Fruit fly (Drosophila melanogaster) whole organism, prepupa: ENCODE data around the gene Nepl6.
A peak's percentile ranks its signal among the peaks of the same experiment; 100 is the strongest.

ENCODE experiments used
- CG11294 ChIP-seq: fragments of 200-800 bp; sonication (Bioruptor generic); IDR thresholded peaks from 2 replicates; pipeline ENCODE4 v1.3.6; 2022; ENCODE audit warnings: missing biosample characterization, missing genetic modification characterization
- CG11762 ChIP-seq: fragments of 200-800 bp; sonication (Bioruptor generic); optimal IDR thresholded peaks from 3 replicates; lab custom pipeline; 2016; ENCODE audit warnings: missing biosample characterization, missing genetic modification characterization; ENCODE audit not compliant: insufficient read depth
- CG11902 ChIP-seq: fragments of 200-800 bp; sonication (Bioruptor generic); optimal IDR thresholded peaks from 3 replicates; lab custom pipeline; 2016; ENCODE audit warnings: missing biosample characterization, missing genetic modification characterization
- CG15336 ChIP-seq: fragments of 200-800 bp; sonication (Bioruptor generic); IDR thresholded peaks from 2 replicates; pipeline ENCODE4 v1.3.6; 2022; ENCODE audit warnings: missing biosample characterization, missing genetic modification characterization
- CG16779 ChIP-seq: fragments of 200-800 bp; sonication (Bioruptor generic); optimal IDR thresholded peaks from 3 replicates; lab custom pipeline; 2017; ENCODE audit warnings: missing biosample characterization, mild to moderate bottlenecking, missing genetic modification characterization
- CG31627 ChIP-seq: fragments of 200-800 bp; sonication (Bioruptor generic); optimal IDR thresholded peaks from 3 replicates; lab custom pipeline; 2016; ENCODE audit warnings: missing biosample characterization, missing genetic modification characterization
- CG32006 ChIP-seq: fragments of 200-800 bp; sonication (Bioruptor generic); optimal IDR thresholded peaks from 3 replicates; lab custom pipeline; 2017; ENCODE audit warnings: missing biosample characterization, mild to moderate bottlenecking, missing genetic modification characterization
- CG3919 ChIP-seq: fragments of 200-800 bp; sonication (Bioruptor generic); optimal IDR thresholded peaks from 3 replicates; lab custom pipeline; 2016; ENCODE audit warnings: missing biosample characterization, missing genetic modification characterization
- CG6163 ChIP-seq: fragments of 200-800 bp; sonication (Bioruptor generic); IDR thresholded peaks from 3 replicates; pipeline ENCODE4 v1.3.6; 2022; ENCODE audit warnings: missing biosample characterization, missing genetic modification characterization
- CG6276 ChIP-seq: fragments of 200-800 bp; sonication (Bioruptor generic); optimal IDR thresholded peaks from 2 replicates; lab custom pipeline; 2017; ENCODE audit warnings: missing biosample characterization, mild to moderate bottlenecking, missing genetic modification characterization
- CG6792 ChIP-seq: fragments of 200-800 bp; sonication (Bioruptor generic); optimal IDR thresholded peaks from 3 replicates; lab custom pipeline; 2016; ENCODE audit warnings: missing biosample characterization, missing genetic modification characterization
- CG6808 ChIP-seq: fragments of 200-800 bp; sonication (Bioruptor generic); optimal IDR thresholded peaks from 3 replicates; lab custom pipeline; 2017; ENCODE audit warnings: missing biosample characterization, missing genetic modification characterization, mild to moderate bottlenecking, moderate library complexity, missing genetic modification reagents
- CG6854 ChIP-seq: fragments of 200-800 bp; sonication (Bioruptor generic); optimal IDR thresholded peaks from 2 replicates; lab custom pipeline; 2017; ENCODE audit warnings: missing biosample characterization, mild to moderate bottlenecking, missing genetic modification characterization
- CG7368 ChIP-seq: fragments of 200-800 bp; sonication (Bioruptor generic); optimal IDR thresholded peaks from 3 replicates; lab custom pipeline; 2016; ENCODE audit warnings: missing biosample characterization, missing genetic modification characterization
- CG8119 ChIP-seq: fragments of 200-800 bp; sonication (Bioruptor generic); IDR thresholded peaks from 3 replicates; pipeline ENCODE4 v1.3.6; 2022; ENCODE audit warnings: missing biosample characterization, missing genetic modification characterization
- CG8319 ChIP-seq: fragments of 200-800 bp; sonication (Bioruptor generic); optimal IDR thresholded peaks from 3 replicates; lab custom pipeline; 2016; ENCODE audit warnings: missing biosample characterization, missing genetic modification characterization
- CG8632 ChIP-seq: fragments of 200-800 bp; sonication (Bioruptor generic); optimal IDR thresholded peaks from 3 replicates; lab custom pipeline; 2016; ENCODE audit warnings: missing biosample characterization, missing genetic modification characterization
- CG9139 ChIP-seq: fragments of 200-800 bp; sonication (Bioruptor generic); optimal IDR thresholded peaks from 3 replicates; lab custom pipeline; 2017; ENCODE audit warnings: missing biosample characterization, mild to moderate bottlenecking, missing genetic modification characterization
- Eip75B ChIP-seq: fragments of 200-800 bp; sonication (Bioruptor generic); optimal IDR thresholded peaks from 3 replicates; lab custom pipeline; 2016; ENCODE audit warnings: missing biosample characterization, missing genetic modification characterization
- Eip78C ChIP-seq: fragments of 200-800 bp; sonication (Bioruptor generic); peaks from one replicate; lab custom pipeline; 2016; ENCODE audit warnings: missing biosample characterization, missing genetic modification characterization
- Eip93F ChIP-seq: fragments of 200-800 bp; sonication (Bioruptor generic); optimal IDR thresholded peaks from 2 replicates; lab custom pipeline; 2016; ENCODE audit warnings: missing biosample characterization, mild to moderate bottlenecking, missing genetic modification characterization
- Ets21C ChIP-seq: fragments of 200-800 bp; sonication (Bioruptor generic); optimal IDR thresholded peaks from 3 replicates; lab custom pipeline; 2016; ENCODE audit warnings: missing biosample characterization, missing genetic modification characterization
- Ets96B ChIP-seq: fragments of 200-800 bp; optimal IDR thresholded peaks from 2 replicates; lab custom pipeline; 2019; ENCODE audit warnings: missing biosample characterization, mild to moderate bottlenecking, missing genetic modification characterization, moderate library complexity
- Hr38 ChIP-seq: sonication (Bioruptor generic); optimal IDR thresholded peaks from 2 replicates; lab custom pipeline; 2016; ENCODE audit warnings: missing biosample characterization, missing genetic modification characterization
- Hr39 ChIP-seq: fragments of 200-800 bp; sonication (Bioruptor generic); optimal IDR thresholded peaks from 2 replicates; lab custom pipeline; 2016; ENCODE audit warnings: missing biosample characterization, missing genetic modification characterization
- Hr4 ChIP-seq: fragments of 200-800 bp; sonication (Bioruptor generic); optimal IDR thresholded peaks from 3 replicates; lab custom pipeline; 2016; ENCODE audit warnings: missing biosample characterization, missing genetic modification characterization
- Lpt ChIP-seq: fragments of 200-800 bp; sonication (Bioruptor generic); optimal IDR thresholded peaks from 3 replicates; lab custom pipeline; 2016; ENCODE audit warnings: missing biosample characterization, missing genetic modification characterization
- Met ChIP-seq: fragments of 200-800 bp; sonication (Bioruptor generic); optimal IDR thresholded peaks from 3 replicates; lab custom pipeline; 2016; ENCODE audit warnings: missing biosample characterization, missing genetic modification characterization
- Smox ChIP-seq: fragments of 200-800 bp; sonication (Bioruptor generic); optimal IDR thresholded peaks from 3 replicates; lab custom pipeline; 2016; ENCODE audit warnings: missing biosample characterization, missing genetic modification characterization
- Sox102F ChIP-seq: fragments of 200-800 bp; sonication (Bioruptor generic); optimal IDR thresholded peaks from 2 replicates; lab custom pipeline; 2016; ENCODE audit warnings: missing biosample characterization, mild to moderate bottlenecking, missing genetic modification characterization
- Sox14 ChIP-seq: fragments of 200-800 bp; sonication (Bioruptor generic); optimal IDR thresholded peaks from 3 replicates; lab custom pipeline; 2016; ENCODE audit warnings: missing biosample characterization, missing genetic modification characterization
- Sox15 ChIP-seq: fragments of 200-800 bp; sonication (Bioruptor generic); optimal IDR thresholded peaks from 3 replicates; lab custom pipeline; 2016; ENCODE audit warnings: missing biosample characterization, missing genetic modification characterization
- achi ChIP-seq: fragments of 200-800 bp; sonication (Bioruptor generic); optimal IDR thresholded peaks from 3 replicates; lab custom pipeline; 2016; ENCODE audit warnings: missing biosample characterization, missing genetic modification characterization
- acj6 ChIP-seq: fragments of 200-800 bp; sonication (Bioruptor generic); optimal IDR thresholded peaks from 3 replicates; lab custom pipeline; 2016; ENCODE audit warnings: missing biosample characterization, missing genetic modification characterization
- cyc ChIP-seq: fragments of 200-800 bp; sonication (Bioruptor generic); optimal IDR thresholded peaks from 3 replicates; lab custom pipeline; 2016; ENCODE audit warnings: missing biosample characterization, missing genetic modification characterization
- dac ChIP-seq: fragments of 200-800 bp; sonication (Bioruptor generic); optimal IDR thresholded peaks from 2 replicates; lab custom pipeline; 2017; ENCODE audit warnings: missing biosample characterization, mild to moderate bottlenecking, missing genetic modification characterization
- eg ChIP-seq: fragments of 200-800 bp; sonication (Bioruptor generic); IDR thresholded peaks from 3 replicates; pipeline ENCODE4 v1.3.6; 2022; ENCODE audit warnings: missing biosample characterization, missing genetic modification characterization
- esn ChIP-seq: fragments of 200-800 bp; sonication (Bioruptor generic); optimal IDR thresholded peaks from 2 replicates; lab custom pipeline; 2016; ENCODE audit warnings: missing biosample characterization, mild to moderate bottlenecking, missing genetic modification characterization, moderate library complexity
- fd59A ChIP-seq: fragments of 200-800 bp; sonication (Bioruptor generic); optimal IDR thresholded peaks from 2 replicates; lab custom pipeline; 2017; ENCODE audit warnings: missing biosample characterization, mild to moderate bottlenecking, missing genetic modification characterization, missing genetic modification reagents
- fd85E ChIP-seq: fragments of 200-800 bp; sonication (Bioruptor generic); optimal IDR thresholded peaks from 3 replicates; lab custom pipeline; 2016; ENCODE audit warnings: missing biosample characterization, missing genetic modification characterization
- fkh ChIP-seq: fragments of 200-800 bp; sonication (Bioruptor generic); optimal IDR thresholded peaks from 3 replicates; lab custom pipeline; 2017; ENCODE audit warnings: missing biosample characterization, mild to moderate bottlenecking, missing genetic modification characterization, moderate library complexity
- net ChIP-seq: fragments of 200-800 bp; sonication (Bioruptor generic); optimal IDR thresholded peaks from 3 replicates; lab custom pipeline; 2016; ENCODE audit warnings: missing biosample characterization, missing genetic modification characterization
- pdm3 ChIP-seq: fragments of 200-800 bp; sonication (Bioruptor generic); optimal IDR thresholded peaks from 3 replicates; lab custom pipeline; 2016; ENCODE audit warnings: missing biosample characterization, missing genetic modification characterization
- spab ChIP-seq: fragments of 200-800 bp; sonication (Bioruptor generic); optimal IDR thresholded peaks from 2 replicates; lab custom pipeline; 2017; ENCODE audit warnings: missing biosample characterization, mild to moderate bottlenecking, missing genetic modification characterization, missing genetic modification reagents
- ss ChIP-seq, 2 experiments: fragments of 200-800 bp; sonication (Bioruptor generic); optimal IDR thresholded peaks; 2 replicates in 1 of 2; 3 replicates in 1 of 2; lab custom pipeline; 2017 to 2018; ENCODE audit warnings: mild to moderate bottlenecking in 2 of 2, missing biosample characterization in 2 of 2, missing genetic modification characterization in 2 of 2, moderate library complexity in 1 of 2
- topi ChIP-seq: fragments of 200-800 bp; sonication (Bioruptor generic); optimal IDR thresholded peaks from 3 replicates; lab custom pipeline; 2016; ENCODE audit warnings: missing biosample characterization, missing genetic modification characterization
- vri ChIP-seq: fragments of 200-800 bp; sonication (Bioruptor generic); optimal IDR thresholded peaks from 3 replicates; lab custom pipeline; 2016; ENCODE audit warnings: missing biosample characterization, mild to moderate bottlenecking, missing genetic modification characterization

Gene Nepl6

dm6 chr2L:6340222-6340725 lies 45.0 kb downstream of the Nepl6 start:
- TF ChIP-seq Sox15 (no peak), acj6 (GFP tag; lab: Kevin White, UChicago) (no peak), dac (GFP tag; lab: Kevin White, UChicago) (no peak), CG15336 (no peak), CG7368 (GFP tag; lab: Kevin White, UChicago) (no peak), CG6808 (GFP tag; lab: Kevin White, UChicago) (no peak), Hr39 (GFP tag; lab: Kevin White, UChicago) (no peak), pdm3 (GFP tag; lab: Kevin White, UChicago) (no peak), Sox14 (GFP tag; lab: Kevin White, UChicago) (no peak), CG6163 (GFP tag; lab: Robert Waterston, UW) (no peak), Smox (GFP tag; lab: Kevin White, UChicago) (no peak), spab (no peak), CG6792 (GFP tag; lab: Kevin White, UChicago) (no peak), Eip93F (GFP tag; lab: Kevin White, UChicago) (no peak)

- peak; percentile 74 for TF ChIP-seq vri
- no peak for TF ChIP-seq Smox (GFP tag; lab: Kevin White, UChicago)
- TF ChIP-seq net = no peak
- TF ChIP-seq Eip93F (GFP tag; lab: Kevin White, UChicago) = no peak
- no peak for TF ChIP-seq CG32006 (GFP tag; lab: Kevin White, UChicago)
- TF ChIP-seq Eip75B = peak; percentile 12
- TF ChIP-seq CG6854 (GFP tag; lab: Kevin White, UChicago) = peak; percentile 62
- peak; percentile 37 for TF ChIP-seq Met
- peak; percentile 57 for TF ChIP-seq CG8119
- TF ChIP-seq eg = peak; percentile 40; the same call in 2 of the 3 replicates
- TF ChIP-seq CG6792 (GFP tag; lab: Kevin White, UChicago) = peak; percentile 26
- TF ChIP-seq ss (GFP tag; optimal IDR thresholded peaks at IDR 0.05; lab: Kevin White, UChicago) = peak; percentile 84 to 88
- peak; percentile 55 for TF ChIP-seq CG6276 (GFP tag; lab: Kevin White, UChicago)
- TF ChIP-seq Hr4 (GFP tag; lab: Kevin White, UChicago) = peak; percentile 44
- peak; percentile 81 for TF ChIP-seq Eip78C (GFP tag; lab: Kevin White, UChicago)
- no peak for TF ChIP-seq CG7368 (GFP tag; lab: Kevin White, UChicago)
- no peak for TF ChIP-seq Hr38 (GFP tag; lab: Kevin White, UChicago)
- no peak for TF ChIP-seq CG11902
- peak; percentile 23 for TF ChIP-seq Sox102F (GFP tag; lab: Kevin White, UChicago)
- TF ChIP-seq CG8632 (GFP tag; lab: Kevin White, UChicago) = peak; percentile 6
- peak; percentile 19 for TF ChIP-seq CG16779 (tag; lab: Kevin White, UChicago)
- no peak for TF ChIP-seq fd59A (GFP tag; lab: Kevin White, UChicago)
- peak; percentile 20; the same call in 1 of the 2 replicates for TF ChIP-seq CG15336
- TF ChIP-seq cyc (GFP tag; lab: Kevin White, UChicago) = peak; percentile 49
- no peak for TF ChIP-seq CG8319
- TF ChIP-seq CG3919 = no peak
- peak; percentile 38 for TF ChIP-seq CG31627 (GFP tag; lab: Kevin White, UChicago)
- TF ChIP-seq CG6808 (GFP tag; lab: Kevin White, UChicago) = peak; percentile 74
- no peak for TF ChIP-seq CG11762 (GFP tag; lab: Kevin White, UChicago)
- peak; percentile 2 for TF ChIP-seq Ets96B (tag; lab: Kevin White, UChicago)
- TF ChIP-seq fd85E (GFP tag; lab: Kevin White, UChicago) = no peak
- TF ChIP-seq dac (GFP tag; lab: Kevin White, UChicago) = peak; percentile 18
- TF ChIP-seq fkh = peak; percentile 0
- no peak for TF ChIP-seq CG11294 (GFP tag; lab: Robert Waterston, UW)
- no peak for TF ChIP-seq pdm3 (GFP tag; lab: Kevin White, UChicago)
- peak; percentile 2 for TF ChIP-seq Sox15
- TF ChIP-seq topi = peak; percentile 34
- peak; percentile 57 for TF ChIP-seq esn
- TF ChIP-seq CG9139 (GFP tag; lab: Kevin White, UChicago) = peak; percentile 67
- peak; percentile 42 for TF ChIP-seq Ets21C (GFP tag; lab: Kevin White, UChicago)
- no peak for TF ChIP-seq Lpt
- peak; percentile 6 for TF ChIP-seq achi
Measured at dm6 chr2L:6339010-6339897, 46.1 kb downstream of the Nepl6 start.
